Fruit fly (Drosophila melanogaster) whole organism: ENCODE results near the gene CG42813.

Source experiments
- CG8478 ChIP-seq: fragments of >200 bp; optimal IDR thresholded peaks from 2 replicates; lab custom pipeline; 2018; ENCODE audit warnings: inconsistent platforms
- Dll ChIP-seq: fragments of >200 bp; optimal IDR thresholded peaks from 2 replicates; lab custom pipeline; 2017
- EcR ChIP-seq, 2 experiments: fragments of >200 bp; optimal IDR thresholded peaks; 2 replicates each; lab custom pipeline; 2017; ENCODE audit warnings: missing biosample characterization in 2 of 2, missing genetic modification characterization in 2 of 2, missing genetic modification reagents in 2 of 2
- pan ChIP-seq: fragments of >200 bp; optimal IDR thresholded peaks from 2 replicates; lab custom pipeline; 2017
- psq ChIP-seq: fragments of >200 bp; optimal IDR thresholded peaks from 2 replicates; lab custom pipeline; 2017
- usp ChIP-seq: fragments of >200 bp; optimal IDR thresholded peaks from 2 replicates; lab custom pipeline; 2017; ENCODE audit warnings: missing biosample characterization, missing genetic modification characterization, mixed read lengths

dm6 chr3R:27274533-27275447 is 46.4 kb upstream of the CG42813 start, which contains the start of gene CG5938:
- TF ChIP-seq Dll (lab: Kevin White, UChicago) (no peak), CG8478 (no peak), usp (no peak), psq (lab: Kevin White, UChicago) (no peak), EcR (GFP tag; optimal IDR thresholded peaks at IDR 0.05; lab: Kevin White, UChicago) (no peak), pan (no peak)
